Fruit fly (Drosophila melanogaster): ENCODE results near the gene fon.

fon gene

dm6 chr2L:19377129-19378083 is 8.6 kb downstream of the fon start (continued):
- no peak for TF ChIP-seq Sry-δ (GFP tag; optimal IDR thresholded peaks at IDR 0.05)
- peak; percentile 57 for TF ChIP-seq CG10267 (tag; optimal IDR thresholded peaks at IDR 0.05)
- TF ChIP-seq CG10959 (GFP tag; IDR thresholded peaks at IDR 0.05): no peak
- no peak for TF ChIP-seq E2f2 (GFP tag; IDR thresholded peaks at IDR 0.05)
- no peak for TF ChIP-seq Dip3 (GFP tag; optimal IDR thresholded peaks at IDR 0.05)
- TF ChIP-seq MBD-R2 (GFP tag; IDR thresholded peaks at IDR 0.05): 0 out of 2 replicates have a peak, but pooled peaks have one; percentile 11
- TF ChIP-seq MTF-1 (GFP tag; optimal IDR thresholded peaks at IDR 0.05; ENCODE audit: borderline replicate concordance): no peak
- peak; percentile 44 for TF ChIP-seq CG16815 (GFP tag; optimal IDR thresholded peaks at IDR 0.05)
- no peak for TF ChIP-seq CG1832 (GFP tag; optimal IDR thresholded peaks at IDR 0.05)
- peak; percentile 73 for TF ChIP-seq gem (tag; optimal IDR thresholded peaks at IDR 0.05)
- TF ChIP-seq CG4730 (GFP tag; IDR thresholded peaks at IDR 0.05): peak; percentile 57; the same call in 1 of the 2 replicates
- TF ChIP-seq ind (GFP tag; optimal IDR thresholded peaks at IDR 0.05): peak; percentile 35
- TF ChIP-seq CG4617 (GFP tag; optimal IDR thresholded peaks at IDR 0.05; ENCODE audit: borderline replicate concordance): no peak
- TF ChIP-seq amos (GFP tag; IDR thresholded peaks at IDR 0.05; ENCODE audit: partially characterized antibody): no peak
- TF ChIP-seq CG12219 (GFP tag; optimal IDR thresholded peaks at IDR 0.05): peak; percentile 36
- no peak for TF ChIP-seq CG6683 (GFP tag; optimal IDR thresholded peaks at IDR 0.05)
- 0 out of 2 replicates have a peak, but pooled peaks have one; percentile 22 for TF ChIP-seq Ada2b (GFP tag; IDR thresholded peaks at IDR 0.05)
- TF ChIP-seq Oli (tag; optimal IDR thresholded peaks at IDR 0.05): peak; percentile 47
- no peak for TF ChIP-seq stc (GFP tag; IDR thresholded peaks at IDR 0.05)
- no peak for TF ChIP-seq CG4328 (GFP tag; optimal IDR thresholded peaks at IDR 0.05)
- TF ChIP-seq Sry-β (GFP tag; optimal IDR thresholded peaks at IDR 0.05): no peak
- peak; percentile 32 for TF ChIP-seq CG9817 (tag; optimal IDR thresholded peaks at IDR 0.05)
- TF ChIP-seq sim (GFP tag; IDR thresholded peaks at IDR 0.05): 0 out of 2 replicates have a peak, but pooled peaks have one; percentile 14
- no peak for TF ChIP-seq pfk (GFP tag; optimal IDR thresholded peaks at IDR 0.05)
- TF ChIP-seq MESR4 (GFP tag; optimal IDR thresholded peaks at IDR 0.05): no peak
- no peak for TF ChIP-seq CG30020 (tag; optimal IDR thresholded peaks at IDR 0.05)
- TF ChIP-seq Hr78 (GFP tag; optimal IDR thresholded peaks at IDR 0.05): no peak
- TF ChIP-seq so (GFP tag; IDR thresholded peaks at IDR 0.05): no peak
- TF ChIP-seq CG32532 (GFP tag; IDR thresholded peaks at IDR 0.05): no peak
- TF ChIP-seq CG4360 (GFP tag; IDR thresholded peaks at IDR 0.05): no peak
- TF ChIP-seq tin (GFP tag; optimal IDR thresholded peaks at IDR 0.05): peak; percentile 47
- no peak for TF ChIP-seq CG5953 (GFP tag; IDR thresholded peaks at IDR 0.05)
- peak; percentile 79 for TF ChIP-seq ara (GFP tag; IDR thresholded peaks at IDR 0.05)
- no peak for TF ChIP-seq Fer2 (tag; optimal IDR thresholded peaks at IDR 0.05)
- TF ChIP-seq CG8765 (GFP tag; IDR thresholded peaks at IDR 0.05): peak; percentile 84
- TF ChIP-seq Hr39 (optimal IDR thresholded peaks at IDR 0.05): no peak
- peak; percentile 3 for TF ChIP-seq Deaf1 (tag; optimal IDR thresholded peaks at IDR 0.05)
- TF ChIP-seq otp (GFP tag; IDR thresholded peaks at IDR 0.05): no peak
- TF ChIP-seq schlank (tag; optimal IDR thresholded peaks at IDR 0.05): no peak
- no peak for TF ChIP-seq bigmax (GFP tag; optimal IDR thresholded peaks at IDR 0.05)
- no peak for TF ChIP-seq pho (GFP tag; optimal IDR thresholded peaks at IDR 0.05)
- TF ChIP-seq trem (tag; optimal IDR thresholded peaks at IDR 0.05): peak; percentile 49
- TF ChIP-seq CG6813 (GFP tag; optimal IDR thresholded peaks at IDR 0.05): peak; percentile 35
- peak; percentile 20 to 30 for TF ChIP-seq dpn (GFP tag; optimal IDR thresholded peaks at IDR 0.05)
- TF ChIP-seq Bdp1 (GFP tag; optimal IDR thresholded peaks at IDR 0.05): no peak
- no peak for TF ChIP-seq wdn (GFP tag; IDR thresholded peaks at IDR 0.05)
- TF ChIP-seq CG14710 (tag; optimal IDR thresholded peaks at IDR 0.05): peak; percentile 65
- no peak for TF ChIP-seq psq (GFP tag; optimal IDR thresholded peaks at IDR 0.05)
- TF ChIP-seq Ets97D (GFP tag; optimal IDR thresholded peaks at IDR 0.05): no peak
